Fruit fly (Drosophila melanogaster) whole organism, prepupa: ENCODE measurements around the gene CG33630.
A peak's percentile ranks its signal among the peaks of the same experiment; 100 is the strongest.

Experiments
- Blimp-1 ChIP-seq: fragments of 200-800 bp; sonication (Bioruptor generic); optimal IDR thresholded peaks from 3 replicates; lab custom pipeline; 2017; ENCODE audit warnings: missing biosample characterization, missing genetic modification characterization, mild to moderate bottlenecking, moderate library complexity, missing genetic modification reagents
- CG11294 ChIP-seq: fragments of 200-800 bp; sonication (Bioruptor generic); IDR thresholded peaks from 2 replicates; pipeline ENCODE4 v1.3.6; 2022; ENCODE audit warnings: missing biosample characterization, missing genetic modification characterization
- CG15336 ChIP-seq: fragments of 200-800 bp; sonication (Bioruptor generic); IDR thresholded peaks from 2 replicates; pipeline ENCODE4 v1.3.6; 2022; ENCODE audit warnings: missing biosample characterization, missing genetic modification characterization
- CG3919 ChIP-seq: fragments of 200-800 bp; sonication (Bioruptor generic); optimal IDR thresholded peaks from 3 replicates; lab custom pipeline; 2016; ENCODE audit warnings: missing biosample characterization, missing genetic modification characterization
- Eip75B ChIP-seq: fragments of 200-800 bp; sonication (Bioruptor generic); optimal IDR thresholded peaks from 3 replicates; lab custom pipeline; 2016; ENCODE audit warnings: missing biosample characterization, missing genetic modification characterization
- Hr39 ChIP-seq: fragments of 200-800 bp; sonication (Bioruptor generic); optimal IDR thresholded peaks from 2 replicates; lab custom pipeline; 2016; ENCODE audit warnings: missing biosample characterization, missing genetic modification characterization
- Sox15 ChIP-seq: fragments of 200-800 bp; sonication (Bioruptor generic); optimal IDR thresholded peaks from 3 replicates; lab custom pipeline; 2016; ENCODE audit warnings: missing biosample characterization, missing genetic modification characterization
- cyc ChIP-seq: fragments of 200-800 bp; sonication (Bioruptor generic); optimal IDR thresholded peaks from 3 replicates; lab custom pipeline; 2016; ENCODE audit warnings: missing biosample characterization, missing genetic modification characterization
- topi ChIP-seq: fragments of 200-800 bp; sonication (Bioruptor generic); optimal IDR thresholded peaks from 3 replicates; lab custom pipeline; 2016; ENCODE audit warnings: missing biosample characterization, missing genetic modification characterization

DNA sequence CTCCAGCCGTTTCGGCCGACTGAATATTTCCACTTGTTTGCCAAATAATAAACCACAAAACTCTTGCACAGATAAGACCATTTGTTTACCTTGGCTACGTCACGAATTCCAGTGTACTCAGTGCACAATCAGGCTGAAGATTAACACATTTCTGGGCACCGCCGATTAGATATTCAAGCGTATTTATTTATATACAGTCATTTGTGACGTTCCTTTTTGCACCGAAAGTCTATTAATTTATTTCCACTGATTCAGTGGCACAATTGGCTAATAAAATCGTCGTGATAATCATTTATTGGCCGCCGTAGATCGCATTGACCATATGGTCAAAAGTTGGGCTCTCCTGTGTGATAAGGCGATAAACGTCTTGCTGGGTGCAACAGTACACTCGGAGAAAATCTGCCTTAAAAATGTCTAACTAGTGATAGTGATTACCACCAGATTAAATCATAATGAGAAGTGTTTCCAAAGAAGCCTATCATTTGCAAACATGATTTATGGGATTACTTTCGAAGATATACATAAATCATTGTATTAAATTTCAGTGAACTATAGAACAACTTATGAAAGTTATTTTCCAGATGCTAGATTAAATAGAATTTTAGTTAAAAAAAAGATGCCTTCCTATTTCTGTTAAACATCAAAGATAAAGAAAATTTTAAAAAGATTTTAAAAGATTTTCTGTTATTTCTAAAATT, 8.0 kb upstream of the CG33630 start:
- no peak for TF ChIP-seq cyc
- no peak for TF ChIP-seq topi
- TF ChIP-seq Sox15 (GFP tag; lab: Kevin White, UChicago) = no peak
- no peak for TF ChIP-seq Eip75B (GFP tag; lab: Kevin White, UChicago)
- TF ChIP-seq CG3919 (GFP tag; lab: Kevin White, UChicago) = no peak
- TF ChIP-seq Blimp-1 = no peak
- no peak for TF ChIP-seq CG15336 (GFP tag; lab: Robert Waterston, UW)
- peak; percentile 15 for TF ChIP-seq Hr39
- TF ChIP-seq CG11294 (GFP tag; lab: Robert Waterston, UW) = no peak
